Worm (Caenorhabditis elegans): ENCODE results near the gene gpla-1.

DNA sequence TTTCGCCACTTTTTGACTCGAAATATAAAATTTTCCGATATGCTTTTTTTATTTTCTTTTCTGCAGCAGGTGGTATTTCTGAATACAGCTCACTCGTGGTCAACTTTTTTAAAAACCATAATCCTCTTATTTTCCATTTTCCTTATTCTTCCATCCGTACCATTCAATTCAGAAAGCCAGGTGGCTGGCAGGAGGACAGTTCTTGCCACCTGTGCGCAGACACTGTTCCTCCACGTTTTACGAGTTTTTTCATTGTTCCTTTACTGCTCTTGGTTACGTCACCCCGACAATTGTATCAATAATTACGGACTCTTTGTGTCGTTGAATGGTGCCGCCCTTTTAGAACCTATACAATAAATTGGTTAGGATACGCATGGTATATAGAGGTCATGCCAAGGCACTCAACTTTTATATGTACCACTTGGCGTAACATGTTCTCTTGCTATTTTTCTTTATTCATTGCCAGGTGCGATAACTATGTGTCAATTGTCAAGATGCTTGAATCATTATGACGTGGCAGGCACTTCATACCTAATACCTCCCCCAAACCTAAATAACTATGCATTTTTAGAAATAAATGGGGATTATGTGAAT, 15.3 kb upstream of the gpla-1 start:
- TF ChIP-seq nhr-237 (tag; optimal IDR thresholded peaks at IDR 0.05) (no peak), ZK546.5 (tag; optimal IDR thresholded peaks at IDR 0.05) (no peak), ztf-1 (GFP tag; conservative IDR thresholded peaks at IDR 0.05) (no peak), ztf-4 (tag; optimal IDR thresholded peaks at IDR 0.05) (no peak), ama-1 (optimal IDR thresholded peaks at IDR 0.05) (no peak)

Data from whole organism, L2 larva.